Worm (Caenorhabditis elegans): ENCODE results near the gene sek-1.

The sek-1 gene

ce11 chrX:7847413-7847812, 30.9 kb downstream of the sek-1 start, which contains the start of gene C54D2.6:
Gene C54D2.6, minus strand, starts transcription at chrX:7847513.
- no peak for TF ChIP-seq unc-30 (tag; optimal IDR thresholded peaks at IDR 0.05)
- TF ChIP-seq mef-2 (tag; optimal IDR thresholded peaks at IDR 0.05), result no peak
- TF ChIP-seq ces-1 (GFP tag; optimal IDR thresholded peaks at IDR 0.05), result no peak
- no peak for TF ChIP-seq tbx-2 (tag; optimal IDR thresholded peaks at IDR 0.05)
- no peak for TF ChIP-seq lin-39 (tag; optimal IDR thresholded peaks at IDR 0.05)
- no peak for TF ChIP-seq sox-4 (tag; optimal IDR thresholded peaks at IDR 0.05)
- no peak for TF ChIP-seq nhr-76 (tag; optimal IDR thresholded peaks at IDR 0.05)
- no peak for TF ChIP-seq efl-3 (GFP tag; optimal IDR thresholded peaks at IDR 0.05)
- no peak for TF ChIP-seq hpl-2 (GFP tag; optimal IDR thresholded peaks at IDR 0.05)
- TF ChIP-seq pax-3 (tag; optimal IDR thresholded peaks at IDR 0.05), result no peak
- TF ChIP-seq ceh-88 (GFP tag; IDR thresholded peaks at IDR 0.05), result no peak

ce11 chrX:7866493-7866892, 50.0 kb downstream of the sek-1 start:
- TF ChIP-seq nhr-19 (GFP tag; conservative IDR thresholded peaks at IDR 0.05) (0 out of 2 replicates have a peak, but pooled peaks have one; percentile 23), efl-1 (optimal IDR thresholded peaks at IDR 0.05) (no peak), efl-1 (GFP tag; optimal IDR thresholded peaks at IDR 0.05 in 1 of 2) (peak in 1 of 2 experiments; percentile 39), rnt-1 (tag; optimal IDR thresholded peaks at IDR 0.05) (peak; percentile 49), fos-1 (tag; optimal IDR thresholded peaks at IDR 0.05) (no peak), tlp-1 (tag; optimal IDR thresholded peaks at IDR 0.05) (no peak), nhr-71 (tag; optimal IDR thresholded peaks at IDR 0.05) (peak; percentile 50), C34B4.2 (tag; optimal IDR thresholded peaks at IDR 0.05) (no peak), lin-14 (GFP tag; optimal IDR thresholded peaks at IDR 0.05) (peak; percentile 70)

ce11 chrX:7867307-7867706, 50.8 kb downstream of the sek-1 start:
- TF ChIP-seq unc-62 (GFP tag; optimal IDR thresholded peaks at IDR 0.05) (no peak), C34B4.2 (tag; optimal IDR thresholded peaks at IDR 0.05) (no peak), hlh-17 (GFP tag; optimal IDR thresholded peaks at IDR 0.05; ENCODE audit: borderline replicate concordance) (no peak), C04F5.9 (tag; optimal IDR thresholded peaks at IDR 0.05) (no peak), swsn-7 (tag; optimal IDR thresholded peaks at IDR 0.05) (no peak), tlp-1 (tag; optimal IDR thresholded peaks at IDR 0.05) (no peak), nhr-28 (tag; optimal IDR thresholded peaks at IDR 0.05) (no peak), fos-1 (tag; optimal IDR thresholded peaks at IDR 0.05) (no peak), pqm-1 (tag; optimal IDR thresholded peaks at IDR 0.05) (no peak), nhr-85 (tag) (no peak), jun-1 (tag; optimal IDR thresholded peaks at IDR 0.05) (no peak)
